Worm (Caenorhabditis elegans) whole organism, early embryonic: ENCODE data around the gene F41E6.5.

Experiments used
- B0310.2 ChIP-seq: sonication (generic microtip); optimal IDR thresholded peaks from 2 replicates; lab custom pipeline; 2016; ENCODE audit warnings: mild to moderate bottlenecking, missing genetic modification characterization, missing compliant biosample characterization
- F13C5.2 ChIP-seq: sonication (generic microtip); optimal IDR thresholded peaks from 2 replicates; lab custom pipeline; 2017; ENCODE audit warnings: mild to moderate bottlenecking, missing genetic modification characterization, inconsistent platforms, missing compliant biosample characterization
- aly-1 ChIP-seq: sonication (generic microtip); optimal IDR thresholded peaks from 2 replicates; lab custom pipeline; 2016; ENCODE audit warnings: missing genetic modification characterization, missing compliant biosample characterization
- ama-1 ChIP-seq: fragments of 150-350 bp; optimal IDR thresholded peaks from 2 replicates; lab custom pipeline; 2014
- ceh-13 ChIP-seq: fragments of 200-800 bp; sonication (Bioruptor generic); optimal IDR thresholded peaks from 2 replicates; lab custom pipeline; 2018; ENCODE audit warnings: mild to moderate bottlenecking, missing genetic modification characterization, missing compliant biosample characterization
- ceh-36 ChIP-seq: sonication (generic microtip); optimal IDR thresholded peaks from 2 replicates; lab custom pipeline; 2016; ENCODE audit warnings: missing genetic modification characterization, inconsistent platforms, missing compliant biosample characterization
- ets-7 ChIP-seq: sonication (generic microtip); optimal IDR thresholded peaks from 2 replicates; lab custom pipeline; 2016; ENCODE audit warnings: missing genotype, missing genetic modification characterization, missing compliant biosample characterization
- flt-1 ChIP-seq: fragments of 200-800 bp; sonication (Bioruptor generic); IDR thresholded peaks from 2 replicates; pipeline ENCODE4 v1.3.6; 2022; ENCODE audit warnings: missing genetic modification characterization, missing compliant biosample characterization
- hmbx-1 ChIP-seq: sonication (generic microtip); optimal IDR thresholded peaks from 2 replicates; lab custom pipeline; 2016; ENCODE audit warnings: mild to moderate bottlenecking, missing genetic modification characterization, missing compliant biosample characterization
- hmg-4 ChIP-seq: fragments of 200-800 bp; sonication (Bioruptor generic); optimal IDR thresholded peaks from 2 replicates; lab custom pipeline; 2018; ENCODE audit warnings: mild to moderate bottlenecking, missing genetic modification characterization, missing compliant biosample characterization
- hnd-1 ChIP-seq: sonication (generic microtip); optimal IDR thresholded peaks from 2 replicates; lab custom pipeline; 2016; ENCODE audit warnings: missing genetic modification characterization, missing compliant biosample characterization
- pes-1 ChIP-seq: fragments of 200-800 bp; sonication (Bioruptor generic); IDR thresholded peaks from 2 replicates; pipeline ENCODE4 v1.3.6; 2022; ENCODE audit warnings: missing genetic modification reagents, missing genetic modification characterization, missing compliant biosample characterization
- scrt-1 ChIP-seq: fragments of 200-800 bp; sonication (Bioruptor generic); IDR thresholded peaks from 2 replicates; pipeline ENCODE4 v1.3.6; 2022; ENCODE audit warnings: missing genetic modification characterization, missing compliant biosample characterization
- sea-1 ChIP-seq: fragments of 200-800 bp; sonication (Bioruptor generic); conservative IDR thresholded peaks from 2 replicates; pipeline ENCODE4 v1.3.6; 2022; ENCODE audit warnings: missing genetic modification characterization, missing compliant biosample characterization
- tbx-11 ChIP-seq: fragments of 200-800 bp; sonication (Bioruptor generic); IDR thresholded peaks from 2 replicates; pipeline ENCODE4 v1.3.6; 2022; ENCODE audit warnings: missing genetic modification characterization, missing compliant biosample characterization
- tbx-37 ChIP-seq: fragments of 200-800 bp; sonication (Bioruptor generic); conservative IDR thresholded peaks from 2 replicates; pipeline ENCODE4 v1.3.6; 2022; ENCODE audit warnings: missing genetic modification reagents, missing genetic modification characterization, missing compliant biosample characterization
- tra-4 ChIP-seq: sonication (generic microtip); optimal IDR thresholded peaks from 2 replicates; lab custom pipeline; 2017; ENCODE audit warnings: missing genetic modification characterization, missing compliant biosample characterization

Gene F41E6.5

DNA sequence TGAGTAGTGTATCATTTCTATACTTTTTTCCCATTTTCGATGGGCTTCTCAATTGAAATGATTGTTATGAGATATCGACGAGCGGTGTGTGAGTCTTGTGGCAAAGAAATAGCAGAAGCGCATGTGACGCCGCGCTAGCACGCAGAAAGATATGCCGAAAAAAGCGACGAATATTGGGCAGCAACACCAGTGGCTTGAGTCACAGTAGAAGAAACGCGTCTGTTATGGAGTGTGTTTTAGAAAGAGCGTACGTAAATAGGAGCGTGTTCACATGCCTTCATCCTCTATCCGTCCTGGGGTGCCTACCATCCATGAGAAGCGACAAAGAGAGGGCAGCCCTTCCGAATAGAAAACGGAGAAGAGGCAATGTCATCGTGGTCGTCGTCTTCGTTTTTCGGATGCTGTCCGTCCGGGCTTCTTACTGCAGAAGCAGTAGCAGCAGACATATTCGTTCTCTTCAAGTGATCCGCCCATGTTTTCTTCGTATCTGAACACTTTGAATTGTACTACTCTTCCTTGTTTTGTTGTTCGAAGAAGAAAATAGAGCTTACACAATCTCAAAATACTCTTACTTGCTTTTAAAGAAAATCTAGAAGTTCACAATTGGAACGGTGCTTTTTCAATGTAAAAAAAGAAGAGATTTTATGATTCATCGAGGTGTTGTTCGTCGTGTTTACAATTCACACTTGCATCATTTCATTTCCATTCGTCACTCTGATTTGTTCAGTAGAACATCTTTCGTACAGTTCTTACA is 6.7 kb downstream of the F41E6.5 start:
- peak; percentile 18 for TF ChIP-seq aly-1 (tag; lab: Kevin White, UChicago)
- TF ChIP-seq F13C5.2 (tag; lab: Kevin White, UChicago) = no peak
- no peak for TF ChIP-seq tbx-37
- no peak for TF ChIP-seq ceh-36 (tag; lab: Kevin White, UChicago)
- peak; percentile 28 for TF ChIP-seq B0310.2 (tag; lab: Kevin White, UChicago)
- TF ChIP-seq scrt-1 (GFP tag; lab: Robert Waterston, UW) = no peak

DNA sequence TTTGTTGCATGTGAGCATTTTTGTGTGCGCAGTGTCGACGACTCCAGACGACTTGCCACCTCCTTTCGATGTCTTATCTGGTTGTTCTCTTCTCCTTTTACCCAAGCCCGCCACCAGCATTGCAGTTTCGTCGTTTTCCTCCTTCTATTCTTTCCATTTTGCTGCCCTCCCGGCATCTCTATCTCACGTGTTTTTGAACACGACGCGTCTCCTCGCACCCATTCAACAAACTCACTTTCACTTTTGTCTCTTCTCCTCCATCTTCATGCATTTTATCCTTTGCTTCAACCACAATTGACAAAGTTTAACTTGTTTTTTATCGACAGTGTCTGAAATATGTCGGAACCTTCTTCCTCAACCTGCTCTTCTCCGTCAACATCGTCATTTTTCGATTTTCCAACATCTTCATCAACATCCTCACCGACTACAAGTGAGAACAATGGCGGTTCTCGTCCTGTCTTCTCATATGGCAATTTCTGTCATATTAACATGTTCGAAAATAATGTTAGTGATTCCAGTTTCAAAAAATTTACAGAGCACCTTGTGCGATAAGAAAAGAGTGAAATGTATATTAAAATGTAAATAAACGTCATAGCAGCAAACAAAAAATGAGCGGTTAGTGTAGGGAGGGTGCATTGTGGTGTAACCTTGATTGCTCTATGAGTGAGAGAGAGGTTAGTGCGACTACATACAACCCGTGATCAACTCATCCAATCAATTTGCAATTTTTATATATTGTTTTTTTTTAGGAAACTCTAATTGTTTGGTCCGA is 7.5 kb downstream of the F41E6.5 start, which contains the start of gene fip-4:
Gene fip-4 (minus strand): TSS at position 636 of the 772 bp plus-strand sequence.
- no peak for TF ChIP-seq ceh-36 (tag; lab: Kevin White, UChicago)
- no peak for TF ChIP-seq pes-1 (GFP tag; lab: Robert Waterston, UW)
- TF ChIP-seq sea-1 = no peak
- TF ChIP-seq hnd-1 = no peak
- TF ChIP-seq ama-1 = no peak
- no peak for TF ChIP-seq hmbx-1 (tag; lab: Kevin White, UChicago)
- TF ChIP-seq scrt-1 (GFP tag; lab: Robert Waterston, UW) = no peak
- no peak for TF ChIP-seq B0310.2 (tag; lab: Kevin White, UChicago)
- no peak for TF ChIP-seq tbx-37
- TF ChIP-seq ceh-13 (GFP tag; lab: Kevin White, UChicago) = no peak
- TF ChIP-seq ets-7 = no peak

DNA sequence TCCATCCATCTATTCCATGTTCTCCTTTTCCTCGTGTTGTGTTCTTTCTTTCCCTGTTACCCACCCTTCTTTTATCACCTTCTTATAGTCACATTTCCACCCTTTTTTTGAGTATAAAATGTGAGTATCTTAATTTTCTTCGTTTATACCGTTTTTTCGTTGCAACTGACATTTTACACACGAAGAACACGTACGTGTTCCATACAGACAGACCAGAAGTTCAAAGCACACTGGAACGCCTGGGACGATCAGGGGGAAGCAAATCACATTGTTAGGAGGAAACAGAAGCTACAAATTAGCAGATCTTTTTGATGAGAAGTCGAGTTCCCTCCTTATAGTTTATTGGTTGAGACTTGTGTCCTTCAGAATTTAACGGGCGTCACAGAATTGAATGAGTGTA is 12.4 kb downstream of the F41E6.5 start:
- TF ChIP-seq tbx-11 (no peak), tra-4 (no peak), tbx-37 (no peak), ets-7 (no peak), ceh-13 (GFP tag; lab: Kevin White, UChicago) (no peak), pes-1 (GFP tag; lab: Robert Waterston, UW) (no peak), ceh-36 (tag; lab: Kevin White, UChicago) (no peak), aly-1 (tag; lab: Kevin White, UChicago) (no peak), sea-1 (no peak), flt-1 (no peak), hmg-4 (GFP tag; lab: Kevin White, UChicago) (no peak), F13C5.2 (tag; lab: Kevin White, UChicago) (no peak), hnd-1 (no peak), ama-1 (no peak), scrt-1 (GFP tag; lab: Robert Waterston, UW) (no peak)

DNA sequence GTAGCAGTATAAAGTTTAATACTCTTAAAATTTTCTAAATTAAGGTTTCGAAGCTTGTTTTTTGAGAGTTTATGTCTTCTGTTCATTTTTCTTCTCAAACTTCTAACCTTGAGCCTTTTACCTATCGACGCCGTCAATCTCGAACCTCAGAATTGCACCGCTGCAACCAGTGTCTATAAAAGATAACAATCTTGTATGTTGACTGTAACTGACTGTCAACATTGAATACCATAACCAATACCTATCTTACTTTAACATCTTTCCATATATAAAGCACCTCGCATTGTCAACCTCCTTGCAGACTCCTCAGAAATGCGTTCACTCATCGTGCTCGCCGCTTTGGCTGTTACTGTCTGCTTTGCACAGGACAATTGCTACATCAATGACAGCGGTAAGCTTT is 15.5 kb downstream of the F41E6.5 start, which contains the start of gene grd-5:
Gene grd-5 (plus strand): TSS at position 295 of the 400 bp plus-strand sequence.
- TF ChIP-seq tra-4 (no peak), flt-1 (no peak), F13C5.2 (tag; lab: Kevin White, UChicago) (no peak), ama-1 (no peak), scrt-1 (GFP tag; lab: Robert Waterston, UW) (no peak), ceh-36 (tag; lab: Kevin White, UChicago) (no peak), aly-1 (tag; lab: Kevin White, UChicago) (no peak), tbx-11 (no peak), hnd-1 (no peak), hmg-4 (GFP tag; lab: Kevin White, UChicago) (no peak), tbx-37 (no peak), ets-7 (no peak)

DNA sequence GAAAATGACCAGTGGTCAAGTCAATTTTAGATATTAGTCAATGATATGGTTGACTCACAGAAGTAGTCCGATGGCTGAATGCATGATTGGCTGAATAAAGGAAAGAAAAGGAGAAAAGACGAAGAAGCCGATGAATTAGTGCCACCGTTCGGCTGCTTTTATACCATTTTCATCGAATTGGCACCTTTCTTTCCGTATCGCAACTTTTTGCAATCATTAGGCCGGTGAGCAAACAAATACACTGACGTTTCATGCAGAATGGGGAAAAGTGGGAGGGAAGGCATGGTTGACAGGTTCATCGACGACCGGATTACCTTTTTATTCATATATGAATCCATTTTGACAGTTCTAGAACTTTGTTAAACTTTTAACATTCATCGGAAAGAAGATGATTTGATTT is 17.9 kb downstream of the F41E6.5 start, which contains the start of gene idpc-2:
Gene idpc-2 (minus strand): TSS at position 101 of the 400 bp plus-strand sequence.
- TF ChIP-seq hnd-1 (no peak), ama-1 (no peak), F13C5.2 (tag; lab: Kevin White, UChicago) (no peak), tbx-11 (no peak), hmg-4 (GFP tag; lab: Kevin White, UChicago) (no peak), pes-1 (GFP tag; lab: Robert Waterston, UW) (no peak), aly-1 (tag; lab: Kevin White, UChicago) (no peak), ets-7 (no peak), tbx-37 (no peak), ceh-13 (GFP tag; lab: Kevin White, UChicago) (no peak)

DNA sequence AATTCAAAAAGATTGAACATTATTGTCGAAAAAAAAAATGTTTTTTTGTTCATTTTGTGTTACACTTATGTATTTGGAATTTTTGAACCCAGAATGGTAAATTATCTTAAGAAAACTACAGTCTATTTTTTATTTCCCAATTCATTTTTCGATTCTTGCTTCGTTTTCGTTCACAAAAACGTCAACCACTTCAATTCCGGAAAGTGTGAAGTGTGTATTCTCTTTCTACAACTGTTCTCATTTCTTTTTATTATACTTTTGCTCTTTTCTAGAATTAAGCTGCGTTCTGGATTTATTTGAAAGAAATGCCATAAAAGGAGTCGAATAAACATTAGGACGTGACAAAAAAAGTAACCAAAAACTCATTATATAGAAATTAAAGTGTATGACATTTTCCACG is 19.0 kb downstream of the F41E6.5 start, which contains the start of gene F41E6.1:
Gene F41E6.1 (plus strand): TSS at position 301 of the 400 bp plus-strand sequence.
- no peak for TF ChIP-seq hnd-1
- TF ChIP-seq aly-1 (tag; lab: Kevin White, UChicago) = no peak
- no peak for TF ChIP-seq ama-1

DNA sequence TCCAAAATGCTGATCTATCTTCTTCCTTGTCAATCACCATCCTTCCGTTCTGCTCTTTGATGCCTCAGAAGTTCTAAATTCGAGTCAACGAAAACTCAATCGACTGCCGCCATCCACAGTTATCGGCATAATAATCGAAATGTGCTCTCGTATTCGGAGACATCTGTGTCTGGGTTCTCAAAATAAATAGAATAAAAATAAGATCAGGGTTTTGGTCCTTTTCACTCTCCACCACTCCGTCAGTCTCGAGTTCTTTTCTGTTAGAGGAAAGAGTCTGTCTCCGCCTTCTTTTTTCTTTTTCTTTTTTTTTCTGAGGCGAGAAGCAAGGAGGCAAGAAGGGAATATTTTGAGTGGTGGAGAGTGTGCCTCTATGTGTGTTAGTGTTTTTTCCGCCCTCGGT is 20.5 kb downstream of the F41E6.5 start, which contains the start of gene F41E6.17:
Gene F41E6.17 (plus strand): TSS at position 348 of the 400 bp plus-strand sequence.
- TF ChIP-seq pes-1 (GFP tag; lab: Robert Waterston, UW) (no peak), tbx-37 (no peak), tbx-11 (no peak), F13C5.2 (tag; lab: Kevin White, UChicago) (no peak), hmg-4 (GFP tag; lab: Kevin White, UChicago) (no peak), tra-4 (no peak), flt-1 (no peak), ama-1 (no peak), hmbx-1 (tag; lab: Kevin White, UChicago) (no peak), scrt-1 (GFP tag; lab: Robert Waterston, UW) (no peak), ets-7 (no peak), aly-1 (tag; lab: Kevin White, UChicago) (no peak), ceh-36 (tag; lab: Kevin White, UChicago) (no peak), hnd-1 (no peak), sea-1 (no peak), B0310.2 (tag; lab: Kevin White, UChicago) (no peak), ceh-13 (GFP tag; lab: Kevin White, UChicago) (no peak)
